Comparison of ENCODE assay signal across 1 fruit fly cellular context in genomic region chr3L:11815220-11815797, dm6.
TF ChIP-seq lines count a peak whose summit lies in the region.

Gene CG14130 (plus strand): TSS chr3L:11815444.

TF ChIP-seq in whole organism, embryonic, 481 proteins besides CTCF, POLR2A, EP300 and RAD21 (continued from another document):
- TF ChIP-seq CG18476 (GFP tag; optimal IDR thresholded peaks at IDR 0.05; lab: Kevin White, UChicago): no peak
- 0 out of 2 replicates have a peak, but pooled peaks have one; percentile 37 for TF ChIP-seq vvl (GFP tag; IDR thresholded peaks at IDR 0.05; lab: Robert Waterston, UW)
- no peak for TF ChIP-seq gcm2 (GFP tag; optimal IDR thresholded peaks at IDR 0.05; lab: Kevin White, UChicago)
- peak; percentile 22 for TF ChIP-seq CG4617 (GFP tag; optimal IDR thresholded peaks at IDR 0.05; lab: Kevin White, UChicago; ENCODE audit: borderline replicate concordance)
- no peak for TF ChIP-seq repo (GFP tag; optimal IDR thresholded peaks at IDR 0.05; lab: Kevin White, UChicago)
- peak; percentile 22 for TF ChIP-seq zen (tag; optimal IDR thresholded peaks at IDR 0.05; lab: Kevin White, UChicago)
- peak; percentile 79 for TF ChIP-seq inv (GFP tag; IDR thresholded peaks at IDR 0.05; lab: Robert Waterston, UW; ENCODE audit: partially characterized antibody)
- peak; percentile 79 for TF ChIP-seq pzg (GFP tag; optimal IDR thresholded peaks at IDR 0.05; lab: Kevin White, UChicago)
- no peak for TF ChIP-seq salm (tag; optimal IDR thresholded peaks at IDR 0.05; lab: Kevin White, UChicago)
- TF ChIP-seq grau (tag; optimal IDR thresholded peaks at IDR 0.05; lab: Kevin White, UChicago): no peak
- no peak for TF ChIP-seq onecut (GFP tag; IDR thresholded peaks at IDR 0.05; lab: Robert Waterston, UW)
- TF ChIP-seq Dfd (GFP tag; optimal IDR thresholded peaks at IDR 0.05; lab: Kevin White, UChicago): no peak
- TF ChIP-seq CG8944 (GFP tag; optimal IDR thresholded peaks at IDR 0.05; lab: Kevin White, UChicago): no peak
- peak; percentile 6 for TF ChIP-seq nmo (GFP tag; optimal IDR thresholded peaks at IDR 0.05; lab: Kevin White, UChicago)
- no peak for TF ChIP-seq CG10565 (GFP tag; optimal IDR thresholded peaks at IDR 0.05; lab: Kevin White, UChicago)
- no peak for TF ChIP-seq CG11247 (GFP tag; IDR thresholded peaks at IDR 0.05; lab: Robert Waterston, UW)
- no peak for TF ChIP-seq seq (GFP tag; IDR thresholded peaks at IDR 0.05; lab: Robert Waterston, UW)
- peak; percentile 98 for TF ChIP-seq scrt (GFP tag; optimal IDR thresholded peaks at IDR 0.05; lab: Kevin White, UChicago)
- TF ChIP-seq sc (optimal IDR thresholded peaks at IDR 0.05; lab: Kevin White, UChicago): no peak
- TF ChIP-seq sc (GFP tag; optimal IDR thresholded peaks at IDR 0.05; lab: Kevin White, UChicago): no peak
- no peak for TF ChIP-seq p53 (GFP tag; optimal IDR thresholded peaks at IDR 0.05; lab: Kevin White, UChicago)
- TF ChIP-seq Sry-δ (GFP tag; optimal IDR thresholded peaks at IDR 0.05; lab: Kevin White, UChicago): peak; percentile 91
- TF ChIP-seq eyg (GFP tag; optimal IDR thresholded peaks at IDR 0.05; lab: Kevin White, UChicago): no peak
- no peak for TF ChIP-seq Ravus (GFP tag; IDR thresholded peaks at IDR 0.05; lab: Robert Waterston, UW)
- TF ChIP-seq CG13296 (GFP tag; optimal IDR thresholded peaks at IDR 0.05; lab: Kevin White, UChicago): no peak
- peak; percentile 78 for TF ChIP-seq Myb (GFP tag; optimal IDR thresholded peaks at IDR 0.05; lab: Kevin White, UChicago)
- no peak for TF ChIP-seq BtbVII (GFP tag; optimal IDR thresholded peaks at IDR 0.05; lab: Kevin White, UChicago)
- peak; percentile 18 for TF ChIP-seq gfzf (GFP tag; optimal IDR thresholded peaks at IDR 0.05; lab: Kevin White, UChicago)
- TF ChIP-seq tx (GFP tag; optimal IDR thresholded peaks at IDR 0.05; lab: Kevin White, UChicago): no peak
- peak; percentile 88 for TF ChIP-seq BEAF-32 (GFP tag; optimal IDR thresholded peaks at IDR 0.05; lab: Kevin White, UChicago)
- TF ChIP-seq CG2129 (GFP tag; IDR thresholded peaks at IDR 0.05; lab: Robert Waterston, UW; ENCODE audit: partially characterized antibody): peak; percentile 86
- TF ChIP-seq fd3F (GFP tag; optimal IDR thresholded peaks at IDR 0.05; lab: Kevin White, UChicago): no peak
- TF ChIP-seq mld (GFP tag; IDR thresholded peaks at IDR 0.05; lab: Robert Waterston, UW; ENCODE audit: partially characterized antibody): peak; percentile 86
- TF ChIP-seq CG34422 (GFP tag; IDR thresholded peaks at IDR 0.05; lab: Robert Waterston, UW): peak; percentile 56; the same call in 1 of the 3 replicates
- TF ChIP-seq Nf-YA (GFP tag; IDR thresholded peaks at IDR 0.05; lab: Robert Waterston, UW): no peak
- no peak for TF ChIP-seq CG32767 (GFP tag; IDR thresholded peaks at IDR 0.05; lab: Robert Waterston, UW)
- no peak for TF ChIP-seq CG1832 (GFP tag; optimal IDR thresholded peaks at IDR 0.05; lab: Kevin White, UChicago)
- peak; percentile 94 for TF ChIP-seq CG2116 (GFP tag; optimal IDR thresholded peaks at IDR 0.05; lab: Kevin White, UChicago)
- peak; percentile 87 for TF ChIP-seq hb (GFP tag; IDR thresholded peaks at IDR 0.05; lab: Robert Waterston, UW; ENCODE audit: partially characterized antibody)
- no peak for TF ChIP-seq CG4360 (GFP tag; IDR thresholded peaks at IDR 0.05; lab: Robert Waterston, UW)
- TF ChIP-seq CG8478 (optimal IDR thresholded peaks at IDR 0.05; lab: Kevin White, UChicago): no peak
- TF ChIP-seq Doc3 (GFP tag; IDR thresholded peaks at IDR 0.05; lab: Robert Waterston, UW; ENCODE audit: partially characterized antibody): peak; percentile 89
- TF ChIP-seq fu2 (GFP tag; optimal IDR thresholded peaks at IDR 0.05; lab: Kevin White, UChicago): no peak
- no peak for TF ChIP-seq CG8388 (GFP tag; optimal IDR thresholded peaks at IDR 0.05; lab: Kevin White, UChicago)
- TF ChIP-seq knrl (GFP tag; IDR thresholded peaks at IDR 0.05; lab: Robert Waterston, UW; ENCODE audit: partially characterized antibody): peak; percentile 84
- peak; percentile 91 for TF ChIP-seq CG14860 (GFP tag; IDR thresholded peaks at IDR 0.05; lab: Robert Waterston, UW; ENCODE audit: partially characterized antibody)
- peak; percentile 76 for TF ChIP-seq bcd (GFP tag; optimal IDR thresholded peaks at IDR 0.05; lab: Kevin White, UChicago)
- no peak for TF ChIP-seq wor (GFP tag; IDR thresholded peaks at IDR 0.05; lab: Robert Waterston, UW)
- no peak for TF ChIP-seq CG4404 (GFP tag; IDR thresholded peaks at IDR 0.05; lab: Robert Waterston, UW)
- TF ChIP-seq Rx (GFP tag; IDR thresholded peaks at IDR 0.05; lab: Robert Waterston, UW): no peak
- peak; percentile 45 for TF ChIP-seq CG17186 (GFP tag; optimal IDR thresholded peaks at IDR 0.05; lab: Kevin White, UChicago)
- no peak for TF ChIP-seq CG15269 (tag; optimal IDR thresholded peaks at IDR 0.05; lab: Kevin White, UChicago)
- peak; percentile 94 for TF ChIP-seq Dll (GFP tag; IDR thresholded peaks at IDR 0.05; lab: Robert Waterston, UW; ENCODE audit: partially characterized antibody)
- TF ChIP-seq CG14710 (tag; optimal IDR thresholded peaks at IDR 0.05; lab: Kevin White, UChicago): peak; percentile 42
- TF ChIP-seq MBD-R2 (GFP tag; IDR thresholded peaks at IDR 0.05; lab: Robert Waterston, UW): peak; percentile 92
- TF ChIP-seq Opbp (GFP tag; IDR thresholded peaks at IDR 0.05; lab: Robert Waterston, UW; ENCODE audit: partially characterized antibody): peak; percentile 92
- no peak for TF ChIP-seq CG30431 (GFP tag; optimal IDR thresholded peaks at IDR 0.05; lab: Kevin White, UChicago)
- no peak for TF ChIP-seq CG11398 (GFP tag; optimal IDR thresholded peaks at IDR 0.05; lab: Kevin White, UChicago)
- TF ChIP-seq Fer3 (tag; optimal IDR thresholded peaks at IDR 0.05; lab: Kevin White, UChicago): no peak
- TF ChIP-seq stwl (tag; optimal IDR thresholded peaks at IDR 0.05; lab: Kevin White, UChicago): peak; percentile 58
- no peak for TF ChIP-seq Dad (GFP tag; optimal IDR thresholded peaks at IDR 0.05; lab: Kevin White, UChicago)
- no peak for TF ChIP-seq grn (GFP tag; optimal IDR thresholded peaks at IDR 0.05; lab: Kevin White, UChicago)
- peak; percentile 94 for TF ChIP-seq CG6791 (GFP tag; IDR thresholded peaks at IDR 0.05; lab: Robert Waterston, UW; ENCODE audit: partially characterized antibody)
- peak; percentile 98 for TF ChIP-seq CG34224 (GFP tag; IDR thresholded peaks at IDR 0.05; lab: Robert Waterston, UW; ENCODE audit: partially characterized antibody)
- TF ChIP-seq CG12155 (GFP tag; optimal IDR thresholded peaks at IDR 0.05; lab: Kevin White, UChicago): no peak
- peak; percentile 8 for TF ChIP-seq Sin3A (optimal IDR thresholded peaks at IDR 0.05; lab: Kevin White, UChicago)
- TF ChIP-seq HmgZ (tag; optimal IDR thresholded peaks at IDR 0.05; lab: Kevin White, UChicago): peak; percentile 56
- no peak for TF ChIP-seq lilli (GFP tag; optimal IDR thresholded peaks at IDR 0.05; lab: Kevin White, UChicago)
- no peak for TF ChIP-seq Ptx1 (GFP tag; IDR thresholded peaks at IDR 0.05; lab: Robert Waterston, UW)
- TF ChIP-seq ewg (GFP tag; optimal IDR thresholded peaks at IDR 0.05; lab: Kevin White, UChicago): no peak
- TF ChIP-seq hbn (GFP tag; IDR thresholded peaks at IDR 0.05; lab: Robert Waterston, UW; ENCODE audit: partially characterized antibody): peak; percentile 94
- no peak for TF ChIP-seq Awh (GFP tag; IDR thresholded peaks at IDR 0.05; lab: Robert Waterston, UW)
- peak; percentile 62 for TF ChIP-seq Elba2 (GFP tag; optimal IDR thresholded peaks at IDR 0.05; lab: Kevin White, UChicago)
- TF ChIP-seq sima (GFP tag; optimal IDR thresholded peaks at IDR 0.05; lab: Kevin White, UChicago): no peak
- TF ChIP-seq CG7372 (GFP tag; IDR thresholded peaks at IDR 0.05; lab: Robert Waterston, UW): no peak
- TF ChIP-seq Aef1 (GFP tag; IDR thresholded peaks at IDR 0.05; lab: Robert Waterston, UW): no peak
- peak; percentile 96 for TF ChIP-seq sna (GFP tag; IDR thresholded peaks at IDR 0.05; lab: Robert Waterston, UW; ENCODE audit: partially characterized antibody)
- TF ChIP-seq CG12071 (GFP tag; optimal IDR thresholded peaks at IDR 0.05; lab: Kevin White, UChicago): no peak
- TF ChIP-seq CG10267 (tag; optimal IDR thresholded peaks at IDR 0.05; lab: Kevin White, UChicago): no peak
- no peak for TF ChIP-seq Sry-β (GFP tag; optimal IDR thresholded peaks at IDR 0.05; lab: Kevin White, UChicago)
- TF ChIP-seq H2.0 (GFP tag; IDR thresholded peaks at IDR 0.05; lab: Robert Waterston, UW): no peak
- no peak for TF ChIP-seq sr (GFP tag; IDR thresholded peaks at IDR 0.05; lab: Robert Waterston, UW)
- TF ChIP-seq sens (GFP tag; lab: Kevin White, UChicago): peak; percentile 81
- peak; percentile 92 for TF ChIP-seq unc-4 (GFP tag; IDR thresholded peaks at IDR 0.05; lab: Robert Waterston, UW; ENCODE audit: partially characterized antibody)
- peak; percentile 96 for TF ChIP-seq HLH4C (GFP tag; IDR thresholded peaks at IDR 0.05; lab: Robert Waterston, UW; ENCODE audit: partially characterized antibody)
- peak; percentile 98 for TF ChIP-seq CG13287 (GFP tag; IDR thresholded peaks at IDR 0.05; lab: Robert Waterston, UW; ENCODE audit: partially characterized antibody)
- no peak for TF ChIP-seq CG7271 (tag; optimal IDR thresholded peaks at IDR 0.05; lab: Kevin White, UChicago)
- no peak for TF ChIP-seq ab (GFP tag; optimal IDR thresholded peaks at IDR 0.05; lab: Kevin White, UChicago)
- no peak for TF ChIP-seq CG7987 (GFP tag; optimal IDR thresholded peaks at IDR 0.05; lab: Kevin White, UChicago)
- peak; percentile 34 for TF ChIP-seq Ets97D (GFP tag; optimal IDR thresholded peaks at IDR 0.05; lab: Kevin White, UChicago)
- no peak for TF ChIP-seq sens-2 (GFP tag; IDR thresholded peaks at IDR 0.05; lab: Robert Waterston, UW)
- peak; percentile 98 for TF ChIP-seq Dref (GFP tag; IDR thresholded peaks at IDR 0.05; lab: Robert Waterston, UW)
- TF ChIP-seq E2f2 (GFP tag; IDR thresholded peaks at IDR 0.05; lab: Robert Waterston, UW): peak; percentile 98
- no peak for TF ChIP-seq croc (GFP tag; conservative IDR thresholded peaks at IDR 0.05; lab: Robert Waterston, UW)
- peak; percentile 96 for TF ChIP-seq zen2 (GFP tag; IDR thresholded peaks at IDR 0.05; lab: Robert Waterston, UW; ENCODE audit: partially characterized antibody)
- TF ChIP-seq phol (tag; optimal IDR thresholded peaks at IDR 0.05; lab: Kevin White, UChicago): peak; percentile 1
- TF ChIP-seq D19A (tag; optimal IDR thresholded peaks at IDR 0.05; lab: Kevin White, UChicago): no peak
- TF ChIP-seq Nf-YC (tag; optimal IDR thresholded peaks at IDR 0.05; lab: Kevin White, UChicago): no peak
- peak; percentile 95 for TF ChIP-seq oc (tag; optimal IDR thresholded peaks at IDR 0.05; lab: Kevin White, UChicago)
- TF ChIP-seq CG15514 (GFP tag; optimal IDR thresholded peaks at IDR 0.05; lab: Kevin White, UChicago): peak; percentile 52
- TF ChIP-seq Hmx (GFP tag; optimal IDR thresholded peaks at IDR 0.05; lab: Kevin White, UChicago): no peak
- peak; percentile 4 for TF ChIP-seq CG9797 (GFP tag; optimal IDR thresholded peaks at IDR 0.05; lab: Kevin White, UChicago)
- TF ChIP-seq tll (GFP tag; optimal IDR thresholded peaks at IDR 0.05; lab: Kevin White, UChicago): peak in 1 of 2 experiments; percentile 1
- TF ChIP-seq CG10321 (GFP tag; IDR thresholded peaks at IDR 0.05; lab: Robert Waterston, UW): no peak
- no peak for TF ChIP-seq TFAM (GFP tag; optimal IDR thresholded peaks at IDR 0.05; lab: Kevin White, UChicago)
- TF ChIP-seq jing (GFP tag; optimal IDR thresholded peaks at IDR 0.05; lab: Kevin White, UChicago): no peak
- TF ChIP-seq tna (GFP tag; IDR thresholded peaks at IDR 0.05; lab: Robert Waterston, UW; ENCODE audit: partially characterized antibody): peak; percentile 92
- peak; percentile 31 for TF ChIP-seq Xbp1 (GFP tag; optimal IDR thresholded peaks at IDR 0.05; lab: Kevin White, UChicago)
- no peak for TF ChIP-seq dati (GFP tag; IDR thresholded peaks at IDR 0.05; lab: Robert Waterston, UW)
- TF ChIP-seq amos (GFP tag; IDR thresholded peaks at IDR 0.05; lab: Robert Waterston, UW; ENCODE audit: partially characterized antibody): peak; percentile 91
- TF ChIP-seq Atf6 (GFP tag; IDR thresholded peaks at IDR 0.05; lab: Robert Waterston, UW): no peak
- peak; percentile 90 for TF ChIP-seq Scr (GFP tag; IDR thresholded peaks at IDR 0.05; lab: Robert Waterston, UW; ENCODE audit: partially characterized antibody)
- no peak for TF ChIP-seq da (GFP tag; optimal IDR thresholded peaks at IDR 0.05; lab: Kevin White, UChicago)
- TF ChIP-seq NfI (GFP tag; optimal IDR thresholded peaks at IDR 0.05; lab: Kevin White, UChicago): no peak
- TF ChIP-seq CG12659 (GFP tag; optimal IDR thresholded peaks at IDR 0.05; lab: Kevin White, UChicago): peak; percentile 39
- no peak for TF ChIP-seq CG6175 (GFP tag; IDR thresholded peaks at IDR 0.05; lab: Robert Waterston, UW)
- TF ChIP-seq CG7963 (GFP tag; IDR thresholded peaks at IDR 0.05; lab: Robert Waterston, UW; ENCODE audit: partially characterized antibody): peak; percentile 91
- TF ChIP-seq Bgb (GFP tag; IDR thresholded peaks at IDR 0.05; lab: Robert Waterston, UW; ENCODE audit: partially characterized antibody): peak; percentile 95
- peak; percentile 68; the same call in 1 of the 2 replicates for TF ChIP-seq CG42726 (GFP tag; IDR thresholded peaks at IDR 0.05; lab: Robert Waterston, UW; ENCODE audit: partially characterized antibody)
- no peak for TF ChIP-seq CG17612 (GFP tag; IDR thresholded peaks at IDR 0.05; lab: Robert Waterston, UW)
- no peak for TF ChIP-seq HLH54F (GFP tag; optimal IDR thresholded peaks at IDR 0.05; lab: Kevin White, UChicago)
- no peak for TF ChIP-seq H15 (GFP tag; IDR thresholded peaks at IDR 0.05; lab: Robert Waterston, UW)
- TF ChIP-seq bbx (GFP tag; IDR thresholded peaks at IDR 0.05; lab: Robert Waterston, UW; ENCODE audit: partially characterized antibody): peak; percentile 94
- no peak for TF ChIP-seq Deaf1 (tag; optimal IDR thresholded peaks at IDR 0.05; lab: Kevin White, UChicago)
